Fruit fly (Drosophila melanogaster): ENCODE measurements around the gene CG3345.

CG3345 gene

DNA sequence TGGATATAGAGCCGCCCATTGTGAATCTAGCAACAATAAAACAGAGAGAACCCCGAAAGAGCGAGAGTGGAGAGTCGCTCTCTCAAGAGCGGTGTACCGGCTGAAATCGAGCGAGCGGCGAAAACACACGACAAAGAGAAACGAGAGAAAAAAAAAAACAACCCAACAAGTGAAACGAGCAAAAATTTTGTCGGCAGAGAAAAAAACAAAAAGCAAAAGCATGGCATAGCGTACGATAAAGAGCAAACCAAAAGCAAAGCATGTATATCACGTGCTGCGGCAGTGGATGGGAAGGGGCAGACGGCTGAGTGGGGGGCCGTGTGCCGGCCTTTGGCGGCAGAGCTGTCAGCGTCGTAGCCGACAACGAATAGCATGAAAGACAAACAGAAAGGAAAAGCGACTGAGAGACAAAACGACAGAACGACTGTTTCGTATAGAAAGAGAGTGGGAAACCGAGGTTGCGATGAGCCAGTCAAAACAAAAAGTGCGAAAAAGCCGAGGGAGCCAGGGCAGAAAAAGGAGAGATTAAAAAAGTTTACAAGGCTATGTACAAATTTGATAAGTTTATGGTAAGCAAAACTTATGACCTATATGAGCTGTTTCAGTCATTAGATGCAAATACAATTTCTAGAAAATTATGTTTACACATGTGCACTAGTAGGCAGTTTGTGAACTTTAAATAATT, 22.1 kb upstream of the CG3345 start (continued):
- no peak for TF ChIP-seq CkIIα-i1 (GFP tag; IDR thresholded peaks at IDR 0.05)
- TF ChIP-seq Lpt (GFP tag; optimal IDR thresholded peaks at IDR 0.05), result no peak
- peak; percentile 80 for TF ChIP-seq sug (tag; optimal IDR thresholded peaks at IDR 0.05)
- no peak for TF ChIP-seq CG2129 (GFP tag; IDR thresholded peaks at IDR 0.05; ENCODE audit: partially characterized antibody)
- no peak for TF ChIP-seq B-H1 (GFP tag; IDR thresholded peaks at IDR 0.05)
- TF ChIP-seq trh (GFP tag; optimal IDR thresholded peaks at IDR 0.05), result no peak
- no peak for TF ChIP-seq CG12744 (GFP tag; optimal IDR thresholded peaks at IDR 0.05)
- no peak for TF ChIP-seq Ets65A (GFP tag)
- TF ChIP-seq CG9215 (GFP tag; IDR thresholded peaks at IDR 0.05), result no peak
- TF ChIP-seq D (optimal IDR thresholded peaks at IDR 0.05), result no peak
- no peak for TF ChIP-seq D (GFP tag; optimal IDR thresholded peaks at IDR 0.05)
- no peak for TF ChIP-seq CG6689 (GFP tag; IDR thresholded peaks at IDR 0.05)

DNA sequence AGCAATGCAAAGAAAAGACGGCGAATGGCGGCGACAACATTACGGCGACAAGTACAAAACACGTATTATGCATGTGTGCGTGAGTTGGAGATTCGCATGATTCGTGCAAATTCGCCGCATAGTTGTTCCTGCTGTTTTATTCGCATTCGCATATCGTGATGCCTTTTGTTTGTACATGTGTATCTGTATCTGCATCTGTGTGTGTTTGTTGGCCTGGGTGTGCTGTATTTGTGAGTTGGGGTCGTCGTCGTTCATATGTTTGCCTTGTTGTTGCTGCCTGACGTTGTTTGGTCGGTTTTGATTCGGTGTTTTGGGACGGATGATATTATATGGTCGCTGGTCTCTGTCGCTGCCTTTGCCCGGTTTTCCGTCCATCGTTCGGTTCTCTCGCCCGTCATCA, 21.5 kb upstream of the CG3345 start:
- no peak for TF ChIP-seq CG12104 (GFP tag; optimal IDR thresholded peaks at IDR 0.05)
- TF ChIP-seq Ssrp (tag; optimal IDR thresholded peaks at IDR 0.05), result no peak
- TF ChIP-seq CG17912 (GFP tag; optimal IDR thresholded peaks at IDR 0.05), result no peak
- no peak for TF ChIP-seq Atf3 (GFP tag; optimal IDR thresholded peaks at IDR 0.05)
- no peak for TF ChIP-seq Sox102F (GFP tag; optimal IDR thresholded peaks at IDR 0.05)
- TF ChIP-seq HmgD (GFP tag; optimal IDR thresholded peaks at IDR 0.05), result no peak
- TF ChIP-seq B-H2 (GFP tag; optimal IDR thresholded peaks at IDR 0.05), result no peak
- no peak for TF ChIP-seq Oaz (GFP tag; IDR thresholded peaks at IDR 0.05)
- TF ChIP-seq CG15073 (GFP tag; optimal IDR thresholded peaks at IDR 0.05), result no peak
- no peak for TF ChIP-seq Camta (GFP tag; optimal IDR thresholded peaks at IDR 0.05)
- no peak for TF ChIP-seq Asciz (GFP tag; optimal IDR thresholded peaks at IDR 0.05)
- no peak for TF ChIP-seq D19A (tag; optimal IDR thresholded peaks at IDR 0.05)
- no peak for TF ChIP-seq twi (tag; optimal IDR thresholded peaks at IDR 0.05)
- no peak for TF ChIP-seq sima (GFP tag; optimal IDR thresholded peaks at IDR 0.05)
- TF ChIP-seq CG18764 (GFP tag; optimal IDR thresholded peaks at IDR 0.05), result no peak
- peak; percentile 15 for TF ChIP-seq CG15479 (GFP tag; optimal IDR thresholded peaks at IDR 0.05)
- no peak for TF ChIP-seq ato (GFP tag; IDR thresholded peaks at IDR 0.05; ENCODE audit: partially characterized antibody)
- no peak for TF ChIP-seq CG5245 (GFP tag; optimal IDR thresholded peaks at IDR 0.05)
- TF ChIP-seq ab (GFP tag; optimal IDR thresholded peaks at IDR 0.05), result no peak
- TF ChIP-seq ken (GFP tag; IDR thresholded peaks at IDR 0.05), result no peak
- no peak for TF ChIP-seq CG1024 (GFP tag; IDR thresholded peaks at IDR 0.05)
- TF ChIP-seq Opbp (GFP tag; IDR thresholded peaks at IDR 0.05; ENCODE audit: partially characterized antibody), result no peak
- no peak for TF ChIP-seq CG15601 (tag; optimal IDR thresholded peaks at IDR 0.05)
- no peak for TF ChIP-seq CG12236 (GFP tag; optimal IDR thresholded peaks at IDR 0.05)
- TF ChIP-seq CG1647 (GFP tag; optimal IDR thresholded peaks at IDR 0.05), result no peak
- TF ChIP-seq CG4360 (GFP tag; IDR thresholded peaks at IDR 0.05), result no peak; the same call in 1 of the 2 replicates
- TF ChIP-seq D (optimal IDR thresholded peaks at IDR 0.05), result peak; percentile 28
- TF ChIP-seq D (GFP tag; optimal IDR thresholded peaks at IDR 0.05), result no peak
- no peak for TF ChIP-seq slp2 (GFP tag; optimal IDR thresholded peaks at IDR 0.05)
- TF ChIP-seq gfzf (GFP tag; optimal IDR thresholded peaks at IDR 0.05), result no peak
- no peak for TF ChIP-seq CG6765 (GFP tag; optimal IDR thresholded peaks at IDR 0.05)
- no peak for TF ChIP-seq CG30403 (GFP tag; optimal IDR thresholded peaks at IDR 0.05)
- no peak for TF ChIP-seq pho (GFP tag; optimal IDR thresholded peaks at IDR 0.05)
- TF ChIP-seq CG12219 (GFP tag; optimal IDR thresholded peaks at IDR 0.05), result no peak
- no peak for TF ChIP-seq ems (GFP tag; optimal IDR thresholded peaks at IDR 0.05)
- TF ChIP-seq pita (GFP tag; optimal IDR thresholded peaks at IDR 0.05), result no peak
- peak; percentile 60 for TF ChIP-seq cg (GFP tag; optimal IDR thresholded peaks at IDR 0.05)
- TF ChIP-seq seq (GFP tag; IDR thresholded peaks at IDR 0.05), result no peak
- TF ChIP-seq nerfin-2 (GFP tag; IDR thresholded peaks at IDR 0.05; ENCODE audit: partially characterized antibody), result no peak
- TF ChIP-seq CG3407 (GFP tag; optimal IDR thresholded peaks at IDR 0.05), result no peak
